Fruit fly (Drosophila melanogaster) whole organism, prepupa: ENCODE data around the gene CG42245.

ENCODE experiments used
- CG11294 ChIP-seq: fragments of 200-800 bp; sonication (Bioruptor generic); IDR thresholded peaks from 2 replicates; pipeline ENCODE4 v1.3.6; 2022; ENCODE audit warnings: missing biosample characterization, missing genetic modification characterization
- Lpt ChIP-seq: fragments of 200-800 bp; sonication (Bioruptor generic); optimal IDR thresholded peaks from 3 replicates; lab custom pipeline; 2016; ENCODE audit warnings: missing biosample characterization, missing genetic modification characterization
- dac ChIP-seq: fragments of 200-800 bp; sonication (Bioruptor generic); optimal IDR thresholded peaks from 2 replicates; lab custom pipeline; 2017; ENCODE audit warnings: missing biosample characterization, mild to moderate bottlenecking, missing genetic modification characterization

CG42245 gene

DNA sequence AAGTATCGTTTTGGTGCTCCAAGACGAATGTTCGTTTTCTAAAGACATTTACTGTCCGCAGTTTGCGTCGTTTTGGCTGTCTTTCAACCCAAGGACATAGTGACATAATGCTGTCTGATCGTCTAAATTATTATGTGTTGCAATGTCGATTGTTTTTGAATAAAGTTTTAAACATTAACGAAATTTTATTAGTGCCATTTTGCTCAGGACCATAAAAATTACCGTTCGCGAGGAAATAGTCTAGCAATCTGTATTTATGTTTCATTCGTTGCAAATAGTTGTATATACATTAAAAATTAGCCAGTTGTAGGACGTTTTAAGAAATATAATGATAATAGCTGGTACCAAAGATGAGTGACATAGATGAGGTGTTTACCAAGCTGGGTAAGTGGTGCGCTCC, 29.8 kb downstream of the CG42245 start, which contains the start of gene CG33234:
CG33234 (plus strand) TSS at position 301 of the 400 bp plus-strand sequence.
- TF ChIP-seq CG11294 (GFP tag; lab: Robert Waterston, UW) (no peak), dac (GFP tag; lab: Kevin White, UChicago) (no peak), Lpt (GFP tag; lab: Kevin White, UChicago) (no peak)
